Fruit fly (Drosophila melanogaster): ENCODE data around the gene CG5250.

DNA sequence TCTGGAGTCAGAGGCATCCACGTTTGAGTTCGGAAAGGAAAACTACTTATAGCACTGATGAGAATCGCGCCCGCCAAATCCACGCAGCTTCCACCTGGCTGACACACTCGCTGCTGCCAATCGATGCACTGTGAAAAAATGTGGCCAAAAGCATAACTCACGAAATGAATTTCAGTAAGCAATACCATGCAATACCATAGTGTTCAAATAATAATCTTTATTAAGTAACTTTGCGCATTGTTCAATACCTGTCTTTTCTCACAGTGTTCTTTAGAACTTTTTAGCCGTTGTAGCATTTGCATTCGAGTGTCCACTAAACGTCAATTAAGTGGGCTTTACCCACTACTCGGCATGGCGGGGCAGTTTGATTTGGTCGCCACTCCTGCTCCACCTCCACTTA lies 26.2 kb upstream of the CG5250 start:
- TF ChIP-seq psq (optimal IDR thresholded peaks at IDR 0.05): no peak
- no peak for TF ChIP-seq ttk (optimal IDR thresholded peaks at IDR 0.05)
- no peak for TF ChIP-seq Sin3A (optimal IDR thresholded peaks at IDR 0.05)
- TF ChIP-seq h (optimal IDR thresholded peaks at IDR 0.05): no peak
- TF ChIP-seq Myc (optimal IDR thresholded peaks at IDR 0.05): no peak

All from Kc167 (cell line).